Fruit fly (Drosophila melanogaster) whole organism, embryonic: ENCODE results near the gene CG34179.
A peak's percentile ranks its signal among the peaks of the same experiment; 100 is the strongest.

Source experiments
- B-H2 ChIP-seq: fragments of 200-800 bp; sonication (Bioruptor generic); optimal IDR thresholded peaks from 2 replicates; lab custom pipeline; 2018; ENCODE audit warnings: missing biosample characterization, mild to moderate bottlenecking, missing genetic modification characterization
- BEAF-32 ChIP-seq: fragments of 200-800 bp; sonication (Bioruptor generic); optimal IDR thresholded peaks from 3 replicates; lab custom pipeline; 2017; ENCODE audit warnings: missing biosample characterization, missing genetic modification characterization, mild to moderate bottlenecking, moderate library complexity, missing genetic modification reagents
- CG15601 ChIP-seq: fragments of 200-800 bp; sonication (Bioruptor generic); optimal IDR thresholded peaks from 3 replicates; lab custom pipeline; 2019; ENCODE audit warnings: missing biosample characterization, mild to moderate bottlenecking, missing genetic modification characterization, moderate library complexity
- CG17612 ChIP-seq: fragments of 200-800 bp; sonication (Bioruptor generic); IDR thresholded peaks from 2 replicates; pipeline ENCODE4 v1.3.6; 2022; ENCODE audit warnings: missing biosample characterization, missing genetic modification characterization
- CG2202 ChIP-seq: fragments of 200-800 bp; sonication (Bioruptor generic); optimal IDR thresholded peaks from 2 replicates; lab custom pipeline; 2018; ENCODE audit warnings: missing biosample characterization, mild to moderate bottlenecking, missing genetic modification characterization
- CG31441 ChIP-seq: fragments of 200-800 bp; sonication (Bioruptor generic); IDR thresholded peaks from 2 replicates; pipeline ENCODE4 v1.3.6; 2022; ENCODE audit warnings: missing biosample characterization, missing genetic modification characterization
- CG32772 ChIP-seq: fragments of 200-800 bp; sonication (Bioruptor generic); IDR thresholded peaks from 2 replicates; pipeline ENCODE4 v1.3.6; 2022; ENCODE audit warnings: missing biosample characterization, missing genetic modification characterization
- CG5180 ChIP-seq: fragments of 200-800 bp; sonication (Bioruptor generic); optimal IDR thresholded peaks from 3 replicates; lab custom pipeline; 2017; ENCODE audit warnings: missing biosample characterization, missing genetic modification characterization, mild to moderate bottlenecking, moderate library complexity, missing genetic modification reagents
- CG7372 ChIP-seq: fragments of 200-800 bp; sonication (Bioruptor generic); IDR thresholded peaks from 2 replicates; pipeline ENCODE4 v1.3.6; 2022; ENCODE audit warnings: missing biosample characterization, missing genetic modification characterization
- CG7987 ChIP-seq: fragments of 200-800 bp; sonication (Bioruptor generic); optimal IDR thresholded peaks from 2 replicates; lab custom pipeline; 2018; ENCODE audit warnings: missing biosample characterization, mild to moderate bottlenecking, missing genetic modification characterization, moderate library complexity
- CG8089 ChIP-seq: fragments of 200-800 bp; sonication (Bioruptor generic); optimal IDR thresholded peaks from 3 replicates; lab custom pipeline; 2016; ENCODE audit warnings: missing biosample characterization, missing genetic modification characterization
- CG8765 ChIP-seq: fragments of 200-800 bp; sonication (Bioruptor generic); IDR thresholded peaks from 2 replicates; pipeline ENCODE4 v1.3.6; 2022; ENCODE audit warnings: missing biosample characterization, missing genetic modification characterization
- CG8944 ChIP-seq: fragments of 200-800 bp; sonication (Bioruptor generic); optimal IDR thresholded peaks from 3 replicates; lab custom pipeline; 2016; ENCODE audit warnings: missing biosample characterization, missing genetic modification characterization
- Camta ChIP-seq: fragments of 200-800 bp; sonication (Bioruptor generic); optimal IDR thresholded peaks from 2 replicates; lab custom pipeline; 2016; ENCODE audit warnings: missing biosample characterization, missing genetic modification characterization
- CrebB ChIP-seq: fragments of 200-800 bp; sonication (Bioruptor generic); optimal IDR thresholded peaks from 3 replicates; lab custom pipeline; 2018; ENCODE audit warnings: missing biosample characterization, mild to moderate bottlenecking, missing genetic modification characterization
- D19A ChIP-seq: fragments of 200-800 bp; optimal IDR thresholded peaks from 3 replicates; lab custom pipeline; 2019; ENCODE audit warnings: missing biosample characterization, mild to moderate bottlenecking, missing genetic modification characterization, moderate library complexity
- Elba2 ChIP-seq: fragments of 200-800 bp; sonication (Bioruptor generic); optimal IDR thresholded peaks from 3 replicates; lab custom pipeline; 2016; ENCODE audit warnings: missing biosample characterization, missing genetic modification characterization
- Lim3 ChIP-seq: fragments of 200-800 bp; sonication (Bioruptor generic); IDR thresholded peaks from 2 replicates; pipeline ENCODE4 v1.3.6; 2022; ENCODE audit warnings: missing biosample characterization, missing genetic modification characterization
- Myb ChIP-seq: fragments of 200-800 bp; sonication (Bioruptor generic); optimal IDR thresholded peaks from 2 replicates; lab custom pipeline; 2016; ENCODE audit warnings: missing biosample characterization, missing genetic modification characterization
- Nf-YB ChIP-seq: fragments of 200-800 bp; sonication (Bioruptor generic); optimal IDR thresholded peaks from 3 replicates; lab custom pipeline; 2019; ENCODE audit warnings: missing biosample characterization, mild to moderate bottlenecking, missing genetic modification characterization, moderate library complexity
- NfI ChIP-seq: fragments of 200-800 bp; sonication (Bioruptor generic); optimal IDR thresholded peaks from 3 replicates; lab custom pipeline; 2018; ENCODE audit warnings: missing biosample characterization, mild to moderate bottlenecking, missing genetic modification characterization, moderate library complexity
- Pdp1 ChIP-seq, 2 experiments: fragments of 200-800 bp; sonication (Bioruptor generic); optimal IDR thresholded peaks; 3 replicates each; lab custom pipeline; 2016; ENCODE audit warnings: missing biosample characterization in 2 of 2, missing genetic modification characterization in 2 of 2, mild to moderate bottlenecking in 1 of 2, moderate library complexity in 1 of 2
- Rx ChIP-seq: fragments of 200-800 bp; sonication (Bioruptor generic); IDR thresholded peaks from 2 replicates; pipeline ENCODE4 v1.3.6; 2022; ENCODE audit warnings: missing biosample characterization, missing genetic modification characterization
- Sox102F ChIP-seq: fragments of 200-800 bp; sonication (Bioruptor generic); optimal IDR thresholded peaks from 2 replicates; lab custom pipeline; 2018; ENCODE audit warnings: missing biosample characterization, mild to moderate bottlenecking, missing genetic modification characterization, moderate library complexity
- Stat92E ChIP-seq, 3 experiments: fragments of >200 bp in 2 of 3; fragments of 200-800 bp in 1 of 3; sonication (Bioruptor generic) in 1 of 3; optimal IDR thresholded peaks; 2 replicates each; lab custom pipeline; 2017 to 2019; ENCODE audit warnings: missing biosample characterization in 3 of 3, missing genetic modification characterization in 3 of 3, mild to moderate bottlenecking in 1 of 3, moderate library complexity in 1 of 3
- Taf1 ChIP-seq: fragments of 200-800 bp; sonication (Bioruptor generic); IDR thresholded peaks from 2 replicates; pipeline ENCODE4 v1.3.6; 2022; ENCODE audit warnings: missing biosample characterization, missing genetic modification characterization
- Trl ChIP-seq, 3 experiments: fragments of >200 bp in 2 of 3; fragments of 200-800 bp in 1 of 3; sonication (Bioruptor generic) in 1 of 3; optimal IDR thresholded peaks; 2 replicates in 1 of 3; 3 replicates in 2 of 3; lab custom pipeline; 2016 to 2017; ENCODE audit warnings: missing biosample characterization in 1 of 3, missing genetic modification characterization in 1 of 3
- abd-A ChIP-seq: fragments of 200-800 bp; sonication (Bioruptor generic); optimal IDR thresholded peaks from 3 replicates; lab custom pipeline; 2019; ENCODE audit warnings: missing biosample characterization, mild to moderate bottlenecking, missing genetic modification characterization, moderate library complexity
- aop ChIP-seq: fragments of 200-800 bp; sonication (Bioruptor generic); IDR thresholded peaks from 2 replicates; pipeline ENCODE4 v1.3.6; 2022; ENCODE audit warnings: missing biosample characterization, missing genetic modification characterization
- ato ChIP-seq: fragments of 200-800 bp; sonication (Bioruptor generic); IDR thresholded peaks from 2 replicates; pipeline ENCODE4 v1.3.6; 2022; ENCODE audit warnings: missing biosample characterization, missing genetic modification characterization; ENCODE audit not compliant: partially characterized antibody
- cato ChIP-seq: fragments of 200-800 bp; sonication (Bioruptor generic); optimal IDR thresholded peaks from 2 replicates; lab custom pipeline; 2016; ENCODE audit warnings: missing biosample characterization, missing genetic modification characterization, borderline replicate concordance
- chm ChIP-seq: fragments of 200-800 bp; sonication (Bioruptor generic); IDR thresholded peaks from 2 replicates; pipeline ENCODE4 v1.3.6; 2022; ENCODE audit warnings: missing biosample characterization, missing genetic modification characterization
- crol ChIP-seq: fragments of 200-800 bp; sonication (Bioruptor generic); IDR thresholded peaks from 2 replicates; pipeline ENCODE4 v1.3.6; 2022; ENCODE audit warnings: missing biosample characterization, missing genetic modification characterization
- crp ChIP-seq, 2 experiments: fragments of 200-800 bp; sonication (Bioruptor generic); optimal IDR thresholded peaks; 2 replicates in 1 of 2; 3 replicates in 1 of 2; lab custom pipeline; 2017; ENCODE audit warnings: missing biosample characterization in 2 of 2, missing genetic modification characterization in 2 of 2, mild to moderate bottlenecking in 1 of 2, moderate library complexity in 1 of 2
- dmrt11E ChIP-seq: fragments of 200-800 bp; sonication (Bioruptor generic); optimal IDR thresholded peaks from 3 replicates; lab custom pipeline; 2018; ENCODE audit warnings: missing biosample characterization, mild to moderate bottlenecking, missing genetic modification characterization, moderate library complexity
- dmrt99B ChIP-seq: fragments of 200-800 bp; sonication (Bioruptor generic); optimal IDR thresholded peaks from 2 replicates; lab custom pipeline; 2018; ENCODE audit warnings: missing biosample characterization, mild to moderate bottlenecking, missing genetic modification characterization, moderate library complexity
- hbn ChIP-seq: fragments of 200-800 bp; sonication (Bioruptor generic); IDR thresholded peaks from 2 replicates; pipeline ENCODE4 v1.3.6; 2022; ENCODE audit warnings: missing biosample characterization, missing genetic modification characterization; ENCODE audit not compliant: partially characterized antibody
- insv ChIP-seq, 2 experiments: fragments of 200-800 bp; sonication (Bioruptor generic); optimal IDR thresholded peaks; 3 replicates each; lab custom pipeline; 2016 to 2018; ENCODE audit warnings: missing biosample characterization in 2 of 2, missing genetic modification characterization in 2 of 2
- kay ChIP-seq: fragments of 200-800 bp; sonication (Bioruptor generic); optimal IDR thresholded peaks from 2 replicates; lab custom pipeline; 2016; ENCODE audit warnings: missing biosample characterization, missing genetic modification characterization
- oc ChIP-seq: fragments of 200-800 bp; sonication (Bioruptor generic); optimal IDR thresholded peaks from 2 replicates; lab custom pipeline; 2018; ENCODE audit warnings: missing biosample characterization, mild to moderate bottlenecking, missing genetic modification characterization, moderate library complexity
- ranshi ChIP-seq: fragments of 200-800 bp; sonication (Bioruptor generic); IDR thresholded peaks from 2 replicates; pipeline ENCODE4 v1.3.6; 2022; ENCODE audit warnings: missing biosample characterization, missing genetic modification characterization
- sim ChIP-seq: fragments of 200-800 bp; sonication (Bioruptor generic); IDR thresholded peaks from 2 replicates; pipeline ENCODE4 v1.3.6; 2022; ENCODE audit warnings: missing biosample characterization, missing genetic modification characterization
- sqz ChIP-seq: fragments of 200-800 bp; sonication (Bioruptor generic); optimal IDR thresholded peaks from 3 replicates; lab custom pipeline; 2018; ENCODE audit warnings: missing biosample characterization, mild to moderate bottlenecking, missing genetic modification characterization
- stc ChIP-seq: fragments of 200-800 bp; sonication (Bioruptor generic); IDR thresholded peaks from 2 replicates; pipeline ENCODE4 v1.3.6; 2022; ENCODE audit warnings: missing biosample characterization, missing genetic modification characterization
- stwl ChIP-seq: fragments of 200-800 bp; sonication (Bioruptor generic); optimal IDR thresholded peaks from 3 replicates; lab custom pipeline; 2018; ENCODE audit warnings: missing biosample characterization, mild to moderate bottlenecking, missing genetic modification characterization, moderate library complexity
- ttk ChIP-seq: fragments of 200-800 bp; sonication (Bioruptor generic); IDR thresholded peaks from 2 replicates; pipeline ENCODE4 v2.1.2; 2022; ENCODE audit warnings: missing biosample characterization, missing genetic modification characterization
- tx ChIP-seq: fragments of 200-800 bp; sonication (Bioruptor generic); optimal IDR thresholded peaks from 2 replicates; lab custom pipeline; 2016; ENCODE audit warnings: missing biosample characterization, missing genetic modification characterization
- vvl ChIP-seq: fragments of 200-800 bp; sonication (Bioruptor generic); IDR thresholded peaks from 2 replicates; pipeline ENCODE4 v1.3.6; 2022; ENCODE audit warnings: missing biosample characterization, missing genetic modification characterization
- z ChIP-seq: fragments of 200-800 bp; sonication (Bioruptor generic); IDR thresholded peaks from 3 replicates; pipeline ENCODE4 v1.3.6; 2022; ENCODE audit warnings: missing biosample characterization, missing genetic modification characterization

The CG34179 gene

DNA sequence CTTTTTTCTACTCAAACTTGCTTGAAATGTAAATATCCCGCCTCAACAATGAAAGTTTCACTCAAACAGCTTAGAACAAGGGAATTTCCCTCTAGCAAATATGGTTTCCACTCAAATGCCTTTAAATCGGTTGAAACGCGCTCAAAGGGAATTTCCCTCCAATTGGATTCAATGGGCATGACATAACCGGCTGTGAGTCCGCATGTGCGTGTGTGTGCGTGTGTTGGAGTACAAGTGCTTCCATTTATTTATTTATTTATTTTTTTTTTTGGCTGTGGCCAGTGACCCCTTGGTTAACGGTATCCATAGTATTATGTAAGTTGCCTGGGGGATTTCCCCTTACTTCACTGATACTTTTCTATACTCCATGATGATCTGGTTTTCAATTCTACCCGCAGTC is 27.6 kb upstream of the CG34179 start (continued):
- peak; percentile 32; the same call in 1 of the 2 replicates for TF ChIP-seq chm
- no peak for TF ChIP-seq aop (GFP tag; lab: Robert Waterston, UW)
- TF ChIP-seq CG2202: no peak
- no peak for TF ChIP-seq CG8089 (GFP tag; lab: Kevin White, UChicago)
- no peak for TF ChIP-seq Nf-YB (GFP tag; lab: Kevin White, UChicago)
- no peak for TF ChIP-seq Rx (GFP tag; lab: Robert Waterston, UW)
- no peak for TF ChIP-seq CG7987 (GFP tag; lab: Kevin White, UChicago)
- TF ChIP-seq CG7372 (GFP tag; lab: Robert Waterston, UW): no peak
- no peak for TF ChIP-seq dmrt11E
- peak; percentile 14 for TF ChIP-seq stwl (tag; lab: Kevin White, UChicago)
- TF ChIP-seq oc (tag; lab: Kevin White, UChicago): no peak
- TF ChIP-seq cato (GFP tag; lab: Kevin White, UChicago): no peak
- TF ChIP-seq stc (GFP tag; lab: Robert Waterston, UW): no peak
- TF ChIP-seq Trl (optimal IDR thresholded peaks at IDR 0.05; lab: Kevin White, UChicago): no peak
- no peak for TF ChIP-seq Trl (GFP tag; optimal IDR thresholded peaks at IDR 0.05; lab: Kevin White, UChicago)
- no peak for TF ChIP-seq Camta (GFP tag; lab: Kevin White, UChicago)
- peak; percentile 12 for TF ChIP-seq abd-A (tag; lab: Kevin White, UChicago)
- TF ChIP-seq sim (GFP tag; lab: Robert Waterston, UW): no peak
- TF ChIP-seq NfI (GFP tag; lab: Kevin White, UChicago): no peak
- no peak for TF ChIP-seq CG32772 (GFP tag; lab: Robert Waterston, UW)
- TF ChIP-seq kay (GFP tag; lab: Kevin White, UChicago): no peak
- TF ChIP-seq CG17612 (GFP tag; lab: Robert Waterston, UW): no peak
- no peak for TF ChIP-seq CG8944
- no peak for TF ChIP-seq ttk (GFP tag; lab: Robert Waterston, UW)
- no peak for TF ChIP-seq B-H2 (GFP tag; lab: Kevin White, UChicago)
- peak; percentile 15; the same call in 1 of the 2 replicates for TF ChIP-seq ato (GFP tag; lab: Robert Waterston, UW)
- TF ChIP-seq Lim3 (GFP tag; lab: Robert Waterston, UW): no peak
- TF ChIP-seq Taf1: no peak
- 0 out of 2 replicates have a peak, but pooled peaks have one; percentile 25 for TF ChIP-seq vvl
- TF ChIP-seq CG5180 (GFP tag; lab: Kevin White, UChicago): peak; percentile 40
- TF ChIP-seq Myb (GFP tag; lab: Kevin White, UChicago): no peak
- peak in 1 of 2 experiments; percentile 98 for TF ChIP-seq Pdp1 (GFP tag; optimal IDR thresholded peaks at IDR 0.05; lab: Kevin White, UChicago)
- TF ChIP-seq z (GFP tag; lab: Robert Waterston, UW): peak; percentile 97
- no peak for TF ChIP-seq BEAF-32 (GFP tag; lab: Kevin White, UChicago)
- TF ChIP-seq CG8765: no peak
- TF ChIP-seq Elba2 (GFP tag; lab: Kevin White, UChicago): no peak
- no peak for TF ChIP-seq tx (GFP tag; lab: Kevin White, UChicago)
- TF ChIP-seq D19A (tag; lab: Kevin White, UChicago): no peak
- no peak for TF ChIP-seq crol (GFP tag; lab: Robert Waterston, UW)
- TF ChIP-seq Sox102F (GFP tag; lab: Kevin White, UChicago): no peak
- no peak for TF ChIP-seq dmrt99B (tag; lab: Kevin White, UChicago)
- TF ChIP-seq sqz (GFP tag; lab: Kevin White, UChicago): peak; percentile 90
- TF ChIP-seq CrebB: no peak
- no peak for TF ChIP-seq hbn
- TF ChIP-seq CG31441 (GFP tag; lab: Robert Waterston, UW): no peak
- no peak for TF ChIP-seq ranshi (GFP tag; lab: Robert Waterston, UW)
- TF ChIP-seq crp (GFP tag; optimal IDR thresholded peaks at IDR 0.05; lab: Kevin White, UChicago): no peak
- no peak for TF ChIP-seq CG15601 (tag; lab: Kevin White, UChicago)
- TF ChIP-seq insv (GFP tag; optimal IDR thresholded peaks at IDR 0.05; lab: Kevin White, UChicago): peak in 1 of 2 experiments; percentile 90
- TF ChIP-seq Stat92E (GFP tag; optimal IDR thresholded peaks at IDR 0.05; lab: Kevin White, UChicago): no peak
